Worm (Caenorhabditis elegans) whole organism, young adult: ENCODE measurements around the gene R02D5.7.

Experiments
- cebp-2 ChIP-seq: fragments of 200-800 bp; sonication (Bioruptor generic); IDR thresholded peaks from 2 replicates; pipeline ENCODE4 v1.3.6; 2022; ENCODE audit warnings: missing genetic modification characterization, missing compliant biosample characterization
- dpl-1 ChIP-seq: fragments of 150-350 bp; optimal IDR thresholded peaks from 2 replicates; lab custom pipeline; 2014; ENCODE audit warnings: missing biosample characterization, missing genetic modification reagents, missing genetic modification characterization
- ekl-4 ChIP-seq: fragments of 200-800 bp; sonication (Bioruptor generic); IDR thresholded peaks from 2 replicates; pipeline ENCODE4 v1.3.6; 2022; ENCODE audit warnings: missing genetic modification reagents, missing genetic modification characterization, missing compliant biosample characterization
- ets-4 ChIP-seq: fragments of 200-800 bp; sonication (Bioruptor generic); optimal IDR thresholded peaks from 2 replicates; lab custom pipeline; 2018; ENCODE audit warnings: mild to moderate bottlenecking, missing genetic modification characterization, missing compliant biosample characterization
- lsy-27 ChIP-seq: sonication (generic microtip); optimal IDR thresholded peaks from 2 replicates; lab custom pipeline; 2017; ENCODE audit warnings: missing genetic modification characterization, mild to moderate bottlenecking, missing compliant biosample characterization, antibody characterized with exemption, missing genotype, borderline replicate concordance; ENCODE audit not compliant: insufficient read depth
- mcd-1 ChIP-seq: fragments of 200-800 bp; sonication (Bioruptor generic); IDR thresholded peaks from 2 replicates; pipeline ENCODE4 v1.3.6; 2022; ENCODE audit warnings: missing genetic modification reagents, missing genetic modification characterization, missing compliant biosample characterization
- nfya-1 ChIP-seq: sonication (generic microtip); optimal IDR thresholded peaks from 2 replicates; lab custom pipeline; 2017; ENCODE audit warnings: antibody characterized with exemption, missing compliant biosample characterization, missing genetic modification characterization, borderline replicate concordance; ENCODE audit not compliant: insufficient read depth
- pbrm-1 ChIP-seq: fragments of 200-800 bp; sonication (Bioruptor generic); IDR thresholded peaks from 2 replicates; pipeline ENCODE4 v1.3.6; 2022; ENCODE audit warnings: missing genetic modification reagents, missing genetic modification characterization, missing compliant biosample characterization
- xnd-1 ChIP-seq: sonication (generic microtip); optimal IDR thresholded peaks from 2 replicates; lab custom pipeline; 2016; ENCODE audit warnings: missing genotype, missing genetic modification reagents, missing genetic modification characterization, missing compliant biosample characterization
- zim-3 ChIP-seq: sonication (generic microtip); optimal IDR thresholded peaks from 2 replicates; lab custom pipeline; 2017; ENCODE audit warnings: mild to moderate bottlenecking, missing genetic modification characterization, moderate library complexity, missing compliant biosample characterization

DNA sequence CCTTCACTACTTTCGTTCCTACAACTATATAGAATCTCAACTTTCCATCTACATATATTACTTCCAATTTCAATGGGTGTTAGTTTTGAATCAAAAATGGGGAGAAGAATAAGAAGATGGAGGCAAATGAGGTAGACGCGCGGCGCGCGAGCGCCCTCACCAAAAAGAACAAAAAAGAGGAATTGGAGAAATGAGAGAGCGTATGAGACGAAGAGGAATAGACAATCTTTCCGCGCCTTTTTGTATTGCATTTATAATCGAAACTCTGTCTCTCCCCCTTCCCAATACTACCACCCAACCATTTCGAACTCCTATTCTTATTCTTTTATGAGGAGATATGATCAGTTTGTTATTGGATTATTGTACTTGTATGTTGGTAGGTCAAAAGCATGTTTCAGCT is 19.3 kb upstream of the R02D5.7 start:
- TF ChIP-seq zim-3 (tag; lab: Kevin White, UChicago): no peak
- no peak for TF ChIP-seq dpl-1 (GFP tag; lab: Kevin White, UChicago)
- no peak for TF ChIP-seq mcd-1 (GFP tag; lab: Robert Waterston, UW)
- TF ChIP-seq lsy-27: no peak
- no peak for TF ChIP-seq xnd-1 (tag; lab: Kevin White, UChicago)
- no peak for TF ChIP-seq cebp-2
- no peak for TF ChIP-seq ets-4 (GFP tag; lab: Kevin White, UChicago)
- no peak for TF ChIP-seq pbrm-1 (GFP tag; lab: Robert Waterston, UW)
- TF ChIP-seq ekl-4 (GFP tag; lab: Robert Waterston, UW): no peak
- no peak for TF ChIP-seq nfya-1 (tag; lab: Kevin White, UChicago)
